Worm (Caenorhabditis elegans): ENCODE measurements around the gene F14H3.15.

Gene F14H3.15

DNA sequence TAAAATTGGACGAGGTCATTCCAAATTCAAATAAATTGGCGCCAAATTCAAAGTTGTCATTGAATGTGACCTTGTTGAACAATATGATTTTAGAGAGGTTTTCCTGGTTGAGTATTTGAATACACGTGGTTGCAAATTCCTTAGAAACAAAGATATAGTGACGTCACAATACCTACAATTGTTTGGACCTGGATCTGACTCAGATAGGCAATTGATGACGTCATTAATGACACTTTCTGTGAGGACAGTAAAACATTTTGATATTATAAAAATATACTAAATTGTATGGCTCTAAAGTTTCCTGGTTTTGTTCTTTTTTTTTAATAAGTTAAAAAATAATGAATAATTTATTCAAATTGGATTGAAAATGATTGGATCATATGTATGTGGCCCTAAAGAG lies 18.6 kb downstream of the F14H3.15 start (continued):
- no peak for TF ChIP-seq pqm-1 (tag; optimal IDR thresholded peaks at IDR 0.05)
- TF ChIP-seq fkh-8 (tag; optimal IDR thresholded peaks at IDR 0.05), result no peak
- no peak for TF ChIP-seq lin-15B (tag; optimal IDR thresholded peaks at IDR 0.05)
- no peak for TF ChIP-seq hlh-17 (GFP tag; optimal IDR thresholded peaks at IDR 0.05; ENCODE audit: borderline replicate concordance)
- no peak for TF ChIP-seq tlp-1 (tag; optimal IDR thresholded peaks at IDR 0.05)

DNA sequence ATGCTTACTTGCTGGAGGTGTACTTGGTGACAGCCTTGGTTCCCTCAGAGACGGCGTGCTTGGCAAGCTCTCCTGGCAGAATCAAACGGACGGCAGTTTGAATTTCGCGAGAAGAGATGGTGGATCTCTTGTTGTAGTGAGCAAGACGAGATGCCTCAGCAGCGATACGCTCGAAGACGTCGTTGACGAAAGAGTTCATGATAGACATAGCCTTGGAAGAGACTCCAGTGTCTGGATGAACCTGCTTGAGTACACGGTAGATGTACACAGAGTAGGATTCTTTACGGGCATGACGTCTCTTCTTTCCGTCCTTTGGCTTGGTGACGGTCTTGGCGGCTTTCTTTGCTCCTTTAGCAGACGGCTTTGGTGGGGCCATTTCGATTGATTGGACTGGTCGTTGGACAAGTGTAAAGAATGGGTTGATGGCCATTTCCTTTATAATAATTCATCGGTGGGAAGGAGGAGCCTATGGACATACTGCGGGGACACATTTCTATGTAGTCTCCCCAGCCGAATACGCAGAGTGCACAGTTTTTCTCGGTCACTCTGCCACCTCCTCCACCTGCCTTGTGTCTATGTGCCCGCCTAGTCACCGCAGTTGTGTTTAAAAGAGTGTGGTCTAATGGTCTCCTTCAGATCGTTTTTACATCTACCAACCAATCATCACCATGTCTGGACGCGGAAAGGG lies 19.8 kb downstream of the F14H3.15 start, which contains the start of the genes his-4 and his-3:
TSS of gene his-4 (minus strand) at position 376 of the 688 bp plus-strand sequence.
TSS of gene his-3 (plus strand) at position 669 of the 688 bp plus-strand sequence.
- TF ChIP-seq nhr-47 (tag; optimal IDR thresholded peaks at IDR 0.05) (peak; percentile 56), nhr-85 (tag) (peak; percentile 90), lin-14 (GFP tag; optimal IDR thresholded peaks at IDR 0.05) (peak; percentile 79), ztf-4 (tag; optimal IDR thresholded peaks at IDR 0.05) (peak; percentile 35), ztf-11 (tag; optimal IDR thresholded peaks at IDR 0.05) (peak in 1 of 2 experiments; percentile 92), snu-23 (GFP tag; optimal IDR thresholded peaks at IDR 0.05) (peak; percentile 54), tbx-2 (tag; optimal IDR thresholded peaks at IDR 0.05) (peak; percentile 20), mep-1 (tag; optimal IDR thresholded peaks at IDR 0.05) (peak; percentile 30), rnt-1 (tag; optimal IDR thresholded peaks at IDR 0.05) (peak; percentile 27), nhr-90 (tag; optimal IDR thresholded peaks at IDR 0.05; ENCODE audit: poor library complexity) (peak; percentile 76), xbp-1 (tag; optimal IDR thresholded peaks at IDR 0.05) (peak; percentile 38), grh-1 (GFP tag; IDR thresholded peaks at IDR 0.05) (peak; percentile 78), dpl-1 (GFP tag; optimal IDR thresholded peaks at IDR 0.05) (peak in 1 of 3 experiments; percentile 23), C16A3.4 (tag; optimal IDR thresholded peaks at IDR 0.05) (peak; percentile 15), nhr-20 (tag; optimal IDR thresholded peaks at IDR 0.05) (peak; percentile 69), nhr-19 (GFP tag; conservative IDR thresholded peaks at IDR 0.05) (peak; percentile 18; the same call in 1 of the 2 replicates), nhr-71 (tag; optimal IDR thresholded peaks at IDR 0.05) (peak; percentile 69), unc-86 (tag; optimal IDR thresholded peaks at IDR 0.05) (peak; percentile 43), efl-1 (optimal IDR thresholded peaks at IDR 0.05) (peak; percentile 25 to 52), efl-1 (GFP tag; optimal IDR thresholded peaks at IDR 0.05 in 1 of 2) (peak in 1 of 2 experiments; percentile 29), swsn-7 (tag; optimal IDR thresholded peaks at IDR 0.05) (peak; percentile 76), efl-3 (GFP tag; optimal IDR thresholded peaks at IDR 0.05) (peak; percentile 60), lin-35 (GFP tag; optimal IDR thresholded peaks at IDR 0.05) (peak in 1 of 2 experiments; percentile 7), blmp-1 (tag; optimal IDR thresholded peaks at IDR 0.05) (peak; percentile 15)

ce11 chrV:16036166-16036565 lies 23.9 kb downstream of the F14H3.15 start, which contains the start of gene T10C6.10:
Gene T10C6.10, plus strand, starts transcription at chrV:16036413.
- no peak for TF ChIP-seq efl-1 (optimal IDR thresholded peaks at IDR 0.05)
- TF ChIP-seq efl-1 (GFP tag; optimal IDR thresholded peaks at IDR 0.05 in 1 of 2), result peak in 1 of 2 experiments; percentile 45
- TF ChIP-seq nhr-11 (tag; optimal IDR thresholded peaks at IDR 0.05), result no peak

ce11 chrV:16033491-16033890 lies 26.5 kb downstream of the F14H3.15 start:
- TF ChIP-seq zip-4 (GFP tag; optimal IDR thresholded peaks at IDR 0.05) (no peak), nhr-237 (tag; optimal IDR thresholded peaks at IDR 0.05) (no peak), sup-37 (GFP tag; optimal IDR thresholded peaks at IDR 0.05) (no peak), nhr-76 (tag; optimal IDR thresholded peaks at IDR 0.05) (no peak)

ce11 chrV:16032761-16033160 lies 27.3 kb downstream of the F14H3.15 start, which contains the start of gene T10C6.16:
Gene T10C6.16, minus strand, starts transcription at chrV:16033005.
- no peak for TF ChIP-seq sox-4 (tag; optimal IDR thresholded peaks at IDR 0.05)
- no peak for TF ChIP-seq Y116A8C.19 (tag; optimal IDR thresholded peaks at IDR 0.05; ENCODE audit: borderline replicate concordance)
- peak; percentile 18 for TF ChIP-seq nhr-85 (tag)
- TF ChIP-seq lin-14 (GFP tag; optimal IDR thresholded peaks at IDR 0.05), result no peak

Data from whole organism, L1 larva.